Fruit fly (Drosophila melanogaster) Kc167 (cell line): Measurements from ENCODE around the gene CG1578.

Experiments used
- Myc ChIP-seq: fragments of >200 bp; optimal IDR thresholded peaks from 2 replicates; lab custom pipeline; 2017; ENCODE audit warnings: missing external identifiers
- Sin3A ChIP-seq: fragments of >200 bp; optimal IDR thresholded peaks from 2 replicates; lab custom pipeline; 2018; ENCODE audit warnings: missing external identifiers
- h ChIP-seq: fragments of >200 bp; optimal IDR thresholded peaks from 3 replicates; lab custom pipeline; 2018; ENCODE audit warnings: missing external identifiers
- insv ChIP-seq: fragments of >200 bp; optimal IDR thresholded peaks from 3 replicates; lab custom pipeline; 2018; ENCODE audit warnings: missing external identifiers
- psq ChIP-seq: fragments of >200 bp; optimal IDR thresholded peaks from 2 replicates; lab custom pipeline; 2017; ENCODE audit warnings: missing external identifiers
- ttk ChIP-seq: sonication (Bioruptor generic); optimal IDR thresholded peaks from 2 replicates; lab custom pipeline; 2017; ENCODE audit warnings: missing external identifiers

Gene CG1578

DNA sequence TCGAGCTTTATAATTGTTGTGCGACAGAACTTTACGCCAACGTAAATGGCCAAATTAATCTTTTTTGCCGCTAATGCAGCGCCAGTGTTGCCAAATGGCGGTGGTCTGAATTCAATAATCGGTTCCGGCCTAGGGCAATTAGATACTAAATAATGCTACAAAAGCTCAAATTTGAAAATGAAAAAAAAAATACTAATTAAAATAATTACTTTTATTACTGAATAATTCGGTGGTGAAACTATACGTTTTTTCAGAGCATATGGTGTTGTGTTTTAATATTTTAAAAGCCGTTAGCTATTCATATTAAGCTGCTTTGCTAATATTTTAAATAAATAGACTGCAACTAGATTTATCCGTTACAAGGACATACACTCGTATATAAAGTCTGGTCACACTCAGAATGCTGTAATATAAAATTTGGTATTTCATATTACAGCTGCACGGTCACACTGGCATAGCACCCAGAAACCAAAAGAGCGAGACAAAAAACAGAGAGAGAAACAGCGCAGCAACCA is at the start of gene CG1578, which contains the start of gene rudhira:
CG1578 (minus strand) TSS at position 118 of the 515 bp plus-strand sequence.
rudhira (plus strand) TSS at position 465 of the 515 bp plus-strand sequence.
- no peak for TF ChIP-seq h (lab: Kevin White, UChicago)
- no peak for TF ChIP-seq Sin3A (lab: Kevin White, UChicago)
- no peak for TF ChIP-seq ttk (lab: Kevin White, UChicago)
- TF ChIP-seq insv, result no peak
- TF ChIP-seq Myc (lab: Kevin White, UChicago), result no peak
- TF ChIP-seq psq (lab: Kevin White, UChicago), result no peak

- TF ChIP-seq Myc (lab: Kevin White, UChicago) (no peak), ttk (lab: Kevin White, UChicago) (no peak), h (lab: Kevin White, UChicago) (no peak), psq (lab: Kevin White, UChicago) (no peak), insv (no peak), Sin3A (lab: Kevin White, UChicago) (no peak)
Measured at dm6 chrX:11858439-11858813, 42.1 kb upstream of the CG1578 start.

DNA sequence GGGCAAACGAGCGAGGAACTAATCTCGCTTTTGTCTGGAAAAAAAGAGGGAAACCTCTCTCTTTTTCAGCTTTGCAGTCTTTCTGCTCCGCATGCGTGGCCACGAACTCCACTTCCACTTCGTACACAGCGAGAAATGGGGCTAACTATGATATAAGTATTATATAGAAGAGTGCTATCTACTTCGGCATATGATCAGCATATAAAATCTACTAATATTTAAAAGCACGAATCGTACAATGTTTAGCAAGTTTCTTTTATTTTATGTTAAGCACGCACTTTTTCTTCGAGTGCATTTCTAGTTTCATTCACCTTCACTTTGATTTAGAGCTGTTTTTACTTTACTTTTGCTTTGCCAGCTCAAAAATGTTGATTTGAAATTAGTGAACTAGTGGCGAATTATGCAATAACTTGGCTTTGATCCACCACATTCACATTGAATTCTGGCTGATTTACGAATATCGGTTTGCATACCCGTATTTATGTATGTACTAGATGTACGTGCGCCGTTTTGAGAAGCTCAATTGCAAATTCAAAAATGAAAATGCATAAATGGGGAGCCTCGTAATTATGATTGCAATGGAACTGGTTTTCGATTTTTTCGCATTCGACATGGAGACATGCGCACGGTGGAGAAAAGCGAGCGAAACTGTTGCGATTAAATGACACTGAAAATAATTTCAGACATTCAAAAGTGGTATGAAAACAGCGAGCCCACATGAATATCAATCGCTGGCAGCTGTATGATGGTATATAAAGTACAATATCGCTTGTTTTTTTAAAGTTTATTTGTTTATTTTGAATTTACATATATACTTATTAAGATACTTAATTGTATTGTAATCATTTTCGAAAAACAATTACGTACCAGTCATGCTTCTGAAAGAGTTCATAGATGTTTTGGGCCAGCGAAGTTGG is 41.4 kb upstream of the CG1578 start:
- TF ChIP-seq Myc (lab: Kevin White, UChicago), result no peak
- no peak for TF ChIP-seq Sin3A (lab: Kevin White, UChicago)
- TF ChIP-seq insv, result no peak
- TF ChIP-seq psq (lab: Kevin White, UChicago), result no peak

dm6 chrX:11856867-11857266 is 40.5 kb upstream of the CG1578 start:
- no peak for TF ChIP-seq h (lab: Kevin White, UChicago)
- TF ChIP-seq insv, result no peak
- no peak for TF ChIP-seq ttk (lab: Kevin White, UChicago)
- TF ChIP-seq psq (lab: Kevin White, UChicago), result no peak
- TF ChIP-seq Sin3A (lab: Kevin White, UChicago), result no peak
- TF ChIP-seq Myc (lab: Kevin White, UChicago), result no peak

DNA sequence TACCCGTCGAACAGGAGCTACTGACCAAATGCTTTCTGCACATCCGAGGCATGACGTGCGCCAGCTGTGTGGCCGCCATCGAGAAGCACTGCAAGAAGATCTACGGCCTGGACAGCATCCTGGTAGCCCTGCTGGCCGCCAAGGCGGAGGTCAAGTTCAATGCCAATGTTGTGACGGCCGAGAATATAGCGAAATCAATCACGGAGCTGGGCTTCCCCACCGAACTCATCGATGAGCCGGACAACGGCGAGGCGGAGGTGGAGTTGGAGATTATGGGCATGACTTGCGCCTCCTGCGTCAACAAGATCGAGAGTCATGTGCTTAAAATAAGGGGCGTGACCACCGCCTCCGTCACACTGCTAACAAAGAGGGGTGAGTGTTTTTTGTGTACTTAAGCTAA is 39.6 kb upstream of the CG1578 start:
- TF ChIP-seq ttk (lab: Kevin White, UChicago) (no peak), h (lab: Kevin White, UChicago) (no peak), Sin3A (lab: Kevin White, UChicago) (no peak), psq (lab: Kevin White, UChicago) (no peak), Myc (lab: Kevin White, UChicago) (no peak), insv (no peak)

DNA sequence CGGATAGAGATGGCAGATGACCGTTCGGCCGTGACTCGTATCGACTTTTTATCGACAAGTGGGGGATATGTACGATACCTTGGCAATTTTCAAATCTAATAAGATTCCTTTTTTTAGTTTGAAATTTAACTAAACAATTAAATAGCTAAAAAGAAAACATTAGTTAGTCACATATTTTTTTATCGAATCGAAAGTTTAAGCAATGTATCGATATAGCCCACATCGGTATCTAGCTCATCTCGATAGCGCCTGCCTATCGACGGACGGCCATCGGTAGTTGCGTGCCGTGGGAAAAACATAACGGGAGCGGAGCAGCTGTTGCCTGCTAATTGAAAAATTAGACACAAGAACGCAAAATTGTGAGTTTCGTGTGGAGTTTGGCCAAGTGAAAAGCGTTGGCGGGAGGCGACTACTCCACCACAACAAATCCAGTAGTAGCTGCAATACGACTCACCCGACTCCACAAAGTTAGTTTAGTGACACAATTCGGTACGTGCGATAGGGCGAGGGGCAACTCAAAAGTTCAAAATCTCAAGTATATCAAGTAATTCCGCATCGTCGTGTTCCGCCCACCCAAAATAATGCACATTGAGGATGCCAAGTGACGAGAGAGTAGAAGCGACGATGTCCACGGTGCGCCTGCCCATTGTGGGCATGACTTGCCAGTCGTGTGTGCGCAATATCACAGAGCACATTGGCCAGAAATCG is 38.6 kb upstream of the CG1578 start, which contains the start of the genes CG10347 and ATP7:
CG10347 (minus strand) TSS at position 174 of the 708 bp plus-strand sequence.
ATP7 (plus strand) TSS at position 265 of the 708 bp plus-strand sequence.
- TF ChIP-seq Sin3A (lab: Kevin White, UChicago), result no peak
- TF ChIP-seq insv, result no peak
- no peak for TF ChIP-seq Myc (lab: Kevin White, UChicago)
- no peak for TF ChIP-seq psq (lab: Kevin White, UChicago)
- no peak for TF ChIP-seq h (lab: Kevin White, UChicago)
- TF ChIP-seq ttk (lab: Kevin White, UChicago), result no peak

- TF ChIP-seq ttk (lab: Kevin White, UChicago), result no peak
- TF ChIP-seq Sin3A (lab: Kevin White, UChicago), result no peak
- no peak for TF ChIP-seq insv
- TF ChIP-seq psq (lab: Kevin White, UChicago), result no peak
- TF ChIP-seq h (lab: Kevin White, UChicago), result no peak
- TF ChIP-seq Myc (lab: Kevin White, UChicago), result no peak
Measured at dm6 chrX:11852310-11852709, 36.0 kb upstream of the CG1578 start, which contains the start of gene p24-1. p24-1 (minus strand) TSS chrX:11852530.

dm6 chrX:11849267-11849666 is 32.9 kb upstream of the CG1578 start:
- no peak for TF ChIP-seq Sin3A (lab: Kevin White, UChicago)
- TF ChIP-seq psq (lab: Kevin White, UChicago), result no peak
- TF ChIP-seq insv, result no peak
- TF ChIP-seq h (lab: Kevin White, UChicago), result no peak
- TF ChIP-seq Myc (lab: Kevin White, UChicago), result no peak
- TF ChIP-seq ttk (lab: Kevin White, UChicago), result no peak

DNA sequence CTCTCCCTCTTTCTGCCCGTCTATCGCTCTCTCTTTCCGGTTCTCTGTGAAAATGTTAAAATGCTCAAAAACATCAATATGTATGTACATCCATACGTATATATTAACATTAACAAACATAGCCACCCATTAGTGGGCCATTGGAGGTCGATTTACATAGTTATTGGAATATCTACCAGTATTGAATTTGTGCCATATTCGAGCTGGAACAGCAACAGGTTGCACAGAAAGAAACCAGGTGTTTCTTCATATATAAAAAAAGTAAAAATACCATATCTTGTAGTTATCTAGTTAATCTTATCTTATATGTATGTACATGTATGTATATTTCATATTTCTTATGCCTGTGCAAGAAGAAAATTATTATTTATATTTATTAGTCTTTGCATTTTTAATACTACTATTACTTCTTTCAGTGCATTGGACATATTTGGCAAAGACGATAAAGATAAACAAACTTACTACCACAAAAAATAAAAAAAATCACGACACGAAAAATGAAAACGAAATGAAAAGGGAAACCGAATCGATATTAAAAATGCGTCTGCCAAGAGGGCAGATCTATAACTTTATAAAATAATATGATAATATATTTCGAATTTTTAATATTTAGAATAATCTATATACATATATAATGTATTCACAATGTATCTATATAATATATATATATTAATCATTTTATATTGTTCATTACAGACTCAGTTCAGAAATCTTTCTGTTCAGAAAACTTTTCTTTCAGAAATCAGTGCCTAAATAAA is 32.3 kb upstream of the CG1578 start:
- TF ChIP-seq insv (no peak), psq (lab: Kevin White, UChicago) (no peak), ttk (lab: Kevin White, UChicago) (no peak), Sin3A (lab: Kevin White, UChicago) (no peak), Myc (lab: Kevin White, UChicago) (no peak), h (lab: Kevin White, UChicago) (no peak)

DNA sequence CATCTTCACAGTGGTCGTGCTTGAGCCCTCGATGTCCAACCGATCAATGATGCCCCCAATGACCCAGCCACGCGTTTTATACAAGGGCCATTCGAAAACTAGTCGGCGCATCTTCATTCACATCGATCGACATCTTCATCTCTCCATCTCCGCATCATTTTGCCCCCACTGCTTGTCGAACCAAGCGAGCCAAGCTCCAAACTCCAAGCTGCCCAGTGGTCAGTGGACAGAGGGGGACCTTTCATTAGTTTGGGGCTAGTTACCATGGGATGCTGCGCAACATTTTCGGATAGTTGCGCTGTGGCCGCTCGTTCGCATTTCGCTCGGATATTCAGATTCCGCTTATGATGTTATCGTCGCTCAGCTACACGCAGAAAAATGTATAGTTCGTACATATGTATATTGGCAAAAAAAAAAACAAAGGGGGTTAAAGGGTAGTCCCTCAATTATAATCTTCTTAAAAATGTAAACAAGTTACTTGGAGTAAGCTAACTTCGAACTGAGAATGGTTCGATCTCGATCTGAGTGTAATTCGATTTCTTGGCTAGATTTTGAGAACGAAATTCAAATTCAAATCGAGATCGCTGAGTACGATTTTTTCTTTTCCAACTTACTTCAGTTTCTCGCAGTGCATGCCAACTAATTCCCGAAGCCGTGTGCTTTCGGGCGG is 29.8 kb upstream of the CG1578 start, which contains the start of gene CG15740:
CG15740 (minus strand) TSS at position 51 of the 670 bp plus-strand sequence.
- no peak for TF ChIP-seq Sin3A (lab: Kevin White, UChicago)
- no peak for TF ChIP-seq ttk (lab: Kevin White, UChicago)
- TF ChIP-seq insv, result no peak
- no peak for TF ChIP-seq psq (lab: Kevin White, UChicago)
- TF ChIP-seq h (lab: Kevin White, UChicago), result no peak
- no peak for TF ChIP-seq Myc (lab: Kevin White, UChicago)
